Worm (Caenorhabditis elegans) whole organism, L4/young adult: Measurements from ENCODE around the gene R160.5.

Experiments used
- W03F9.2 ChIP-seq: fragments of 150-350 bp; optimal IDR thresholded peaks from 2 replicates; lab custom pipeline; 2014; ENCODE audit warnings: missing biosample characterization, missing genetic modification characterization
- dao-5 ChIP-seq: sonication (generic microtip); optimal IDR thresholded peaks from 2 replicates; lab custom pipeline; 2016; ENCODE audit warnings: missing genotype, missing genetic modification characterization, moderate library complexity, missing compliant biosample characterization
- him-1 ChIP-seq: sonication (generic microtip); optimal IDR thresholded peaks from 2 replicates; lab custom pipeline; 2016; ENCODE audit warnings: missing genotype, missing genetic modification reagents, missing genetic modification characterization, missing compliant biosample characterization

The R160.5 gene

ce11 chrX:4370756-4371155 lies at the start of gene R160.5:
Gene R160.5 (minus strand): TSS chrX:4370856.
- no peak for TF ChIP-seq W03F9.2 (tag; lab: Kevin White, UChicago)
- TF ChIP-seq him-1 (tag; lab: Kevin White, UChicago): no peak
- TF ChIP-seq dao-5: no peak

ce11 chrX:4418751-4419150 lies 48.1 kb upstream of the R160.5 start, which contains the start of gene dop-1:
Gene dop-1 (minus strand): TSS chrX:4418851.
- TF ChIP-seq dao-5 (no peak), him-1 (tag; lab: Kevin White, UChicago) (no peak), W03F9.2 (tag; lab: Kevin White, UChicago) (no peak)

ce11 chrX:4415289-4415688 lies 44.6 kb upstream of the R160.5 start:
- TF ChIP-seq him-1 (tag; lab: Kevin White, UChicago): no peak

ce11 chrX:4413206-4413605 lies 42.5 kb upstream of the R160.5 start:
- TF ChIP-seq dao-5 (no peak), him-1 (tag; lab: Kevin White, UChicago) (no peak), W03F9.2 (tag; lab: Kevin White, UChicago) (no peak)

- TF ChIP-seq dao-5: no peak
Observed at ce11 chrX:4410280-4410911, 39.7 kb upstream of the R160.5 start.

ce11 chrX:4409591-4410279 lies 39.1 kb upstream of the R160.5 start:
- TF ChIP-seq W03F9.2 (tag; lab: Kevin White, UChicago) (peak; percentile 5), dao-5 (no peak)

ce11 chrX:4408466-4408865 lies 37.8 kb upstream of the R160.5 start:
- no peak for TF ChIP-seq him-1 (tag; lab: Kevin White, UChicago)
- no peak for TF ChIP-seq dao-5
- TF ChIP-seq W03F9.2 (tag; lab: Kevin White, UChicago): no peak

ce11 chrX:4404717-4405116 lies 34.1 kb upstream of the R160.5 start:
- TF ChIP-seq dao-5 (no peak), W03F9.2 (tag; lab: Kevin White, UChicago) (no peak), him-1 (tag; lab: Kevin White, UChicago) (no peak)

ce11 chrX:4402854-4403253 lies 32.2 kb upstream of the R160.5 start, which contains the start of gene D1079.1:
Gene D1079.1 (plus strand): TSS chrX:4403154.
- TF ChIP-seq him-1 (tag; lab: Kevin White, UChicago) (no peak), dao-5 (no peak), W03F9.2 (tag; lab: Kevin White, UChicago) (no peak)

- TF ChIP-seq him-1 (tag; lab: Kevin White, UChicago) (no peak), W03F9.2 (tag; lab: Kevin White, UChicago) (no peak), dao-5 (no peak)
Observed at ce11 chrX:4400296-4400695, 29.6 kb upstream of the R160.5 start.

ce11 chrX:4397460-4397859 lies 26.8 kb upstream of the R160.5 start:
- TF ChIP-seq dao-5 (no peak), him-1 (tag; lab: Kevin White, UChicago) (no peak), W03F9.2 (tag; lab: Kevin White, UChicago) (no peak)

- TF ChIP-seq W03F9.2 (tag; lab: Kevin White, UChicago) (peak; percentile 46), dao-5 (no peak), him-1 (tag; lab: Kevin White, UChicago) (peak; percentile 73)
Observed at ce11 chrX:4395073-4395850, 24.6 kb upstream of the R160.5 start.

ce11 chrX:4391680-4392079 lies 21.0 kb upstream of the R160.5 start:
- TF ChIP-seq him-1 (tag; lab: Kevin White, UChicago) (no peak), dao-5 (no peak), W03F9.2 (tag; lab: Kevin White, UChicago) (no peak)

- no peak for TF ChIP-seq dao-5
- peak; percentile 66 for TF ChIP-seq him-1 (tag; lab: Kevin White, UChicago)
- peak; percentile 60 for TF ChIP-seq W03F9.2 (tag; lab: Kevin White, UChicago)
Observed at ce11 chrX:4388834-4389409, 18.3 kb upstream of the R160.5 start, which contains the start of gene dpy-23. Gene dpy-23 (plus strand): TSS chrX:4389359.
